Worm (Caenorhabditis elegans) whole organism, L3 larva: Measurements from ENCODE around the gene F56C3.8.
"Not testable (repeated sequence)": the region's sequence is repeated elsewhere in the genome, so short reads cannot be mapped to it uniquely, and the experiment has no call there.

Source experiments
- R02D3.7 ChIP-seq: fragments of 150-350 bp; optimal IDR thresholded peaks from 2 replicates; lab custom pipeline; 2014; ENCODE audit warnings: missing biosample characterization, missing genetic modification characterization
- ZK546.5 ChIP-seq: sonication (generic microtip); optimal IDR thresholded peaks from 2 replicates; lab custom pipeline; 2017; ENCODE audit warnings: missing biosample characterization, missing genetic modification characterization
- aly-2 ChIP-seq: fragments of 150-350 bp; optimal IDR thresholded peaks from 2 replicates; lab custom pipeline; 2014; ENCODE audit warnings: missing biosample characterization, missing genetic modification characterization
- ceh-82 ChIP-seq: fragments of 150-350 bp; optimal IDR thresholded peaks from 2 replicates; lab custom pipeline; 2014; ENCODE audit warnings: missing biosample characterization, missing genetic modification characterization
- ceh-9 ChIP-seq: sonication (generic microtip); optimal IDR thresholded peaks from 2 replicates; lab custom pipeline; 2018; ENCODE audit warnings: missing biosample characterization, missing genetic modification characterization
- daf-12 ChIP-seq: fragments of 150-350 bp; optimal IDR thresholded peaks from 2 replicates; lab custom pipeline; 2014; ENCODE audit warnings: missing biosample characterization, missing genetic modification reagents, missing genetic modification characterization
- egl-27 ChIP-seq: sonication (generic microtip); optimal IDR thresholded peaks from 4 replicates; lab custom pipeline; 2017; ENCODE audit warnings: missing biosample characterization, missing genetic modification reagents, missing genetic modification characterization
- egl-5 ChIP-seq: fragments of 150-350 bp; optimal IDR thresholded peaks from 2 replicates; lab custom pipeline; 2017; ENCODE audit warnings: missing biosample characterization, missing genetic modification reagents, missing genetic modification characterization, inconsistent platforms
- elt-1 ChIP-seq: fragments of 150-350 bp; optimal IDR thresholded peaks from 2 replicates; lab custom pipeline; 2014; ENCODE audit warnings: missing biosample characterization, missing genetic modification characterization
- elt-2 ChIP-seq: sonication (generic microtip); optimal IDR thresholded peaks from 2 replicates; lab custom pipeline; 2016; ENCODE audit warnings: missing genetic modification reagents, mild to moderate bottlenecking, missing genetic modification characterization, missing compliant biosample characterization
- elt-3 ChIP-seq, 3 experiments: fragments of 150-350 bp in 1 of 3; sonication (generic microtip) in 2 of 3; optimal IDR thresholded peaks; 2 replicates in 2 of 3; 4 replicates in 1 of 3; lab custom pipeline; 2014 to 2017; ENCODE audit warnings: missing biosample characterization in 3 of 3, missing genetic modification characterization in 3 of 3
- eor-1 ChIP-seq, 2 experiments: fragments of 150-350 bp; optimal IDR thresholded peaks; 2 replicates each; lab custom pipeline; 2014 to 2018; ENCODE audit warnings: missing biosample characterization in 2 of 2, missing genetic modification characterization in 2 of 2
- fos-1 ChIP-seq: fragments of 150-350 bp; optimal IDR thresholded peaks from 2 replicates; lab custom pipeline; 2014; ENCODE audit warnings: missing biosample characterization, missing genetic modification characterization
- jun-1 ChIP-seq: fragments of 150-350 bp; optimal IDR thresholded peaks from 2 replicates; lab custom pipeline; 2014; ENCODE audit warnings: missing biosample characterization, missing genetic modification reagents, missing genetic modification characterization
- lin-15B ChIP-seq: fragments of 150-350 bp; optimal IDR thresholded peaks from 2 replicates; lab custom pipeline; 2014; ENCODE audit warnings: missing biosample characterization, missing genetic modification characterization
- lsy-12 ChIP-seq: sonication (generic microtip); optimal IDR thresholded peaks from 2 replicates; lab custom pipeline; 2016; ENCODE audit warnings: mild to moderate bottlenecking, missing genetic modification characterization, missing compliant biosample characterization
- mdl-1 ChIP-seq: fragments of 150-350 bp; optimal IDR thresholded peaks from 2 replicates; lab custom pipeline; 2014; ENCODE audit warnings: missing biosample characterization, missing genetic modification characterization
- nfya-1 ChIP-seq: sonication (generic microtip); optimal IDR thresholded peaks from 2 replicates; lab custom pipeline; 2017; ENCODE audit warnings: missing genetic modification characterization, mild to moderate bottlenecking, missing compliant biosample characterization, antibody characterized with exemption, moderate library complexity; ENCODE audit not compliant: insufficient read depth
- nhr-11 ChIP-seq: fragments of 150-350 bp; optimal IDR thresholded peaks from 2 replicates; lab custom pipeline; 2014; ENCODE audit warnings: missing biosample characterization, missing genetic modification characterization
- nhr-12 ChIP-seq: fragments of 150-350 bp; optimal IDR thresholded peaks from 2 replicates; lab custom pipeline; 2014; ENCODE audit warnings: missing biosample characterization, missing genetic modification characterization
- nhr-23 ChIP-seq: fragments of 150-350 bp; optimal IDR thresholded peaks from 2 replicates; lab custom pipeline; 2014; ENCODE audit warnings: missing biosample characterization, missing genetic modification reagents, missing genetic modification characterization
- nhr-237 ChIP-seq: fragments of 150-350 bp; optimal IDR thresholded peaks from 2 replicates; lab custom pipeline; 2014; ENCODE audit warnings: missing biosample characterization, missing genetic modification characterization
- nhr-25 ChIP-seq: sonication (generic microtip); optimal IDR thresholded peaks from 2 replicates; lab custom pipeline; 2017; ENCODE audit warnings: missing biosample characterization, missing genetic modification characterization
- nhr-43 ChIP-seq: sonication (generic microtip); optimal IDR thresholded peaks from 2 replicates; lab custom pipeline; 2016; ENCODE audit warnings: mild to moderate bottlenecking, missing genetic modification characterization, missing compliant biosample characterization; ENCODE audit not compliant: poor library complexity, severe bottlenecking
- nhr-67 ChIP-seq: fragments of 150-350 bp; optimal IDR thresholded peaks from 2 replicates; lab custom pipeline; 2014; ENCODE audit warnings: missing biosample characterization, missing genetic modification characterization
- nhr-77 ChIP-seq: fragments of 150-350 bp; optimal IDR thresholded peaks from 2 replicates; lab custom pipeline; 2014; ENCODE audit warnings: missing biosample characterization, missing genetic modification characterization
- pha-4 ChIP-seq: fragments of 150-350 bp; optimal IDR thresholded peaks from 2 replicates; lab custom pipeline; 2014; ENCODE audit warnings: missing biosample characterization, missing genetic modification reagents, missing genetic modification characterization
- pqm-1 ChIP-seq: fragments of 150-350 bp; optimal IDR thresholded peaks from 2 replicates; lab custom pipeline; 2017; ENCODE audit warnings: missing biosample characterization, missing genetic modification characterization, inconsistent platforms
- sea-2 ChIP-seq: fragments of 150-350 bp; sonication (generic microtip); optimal IDR thresholded peaks from 4 replicates; lab custom pipeline; 2014; ENCODE audit warnings: missing biosample characterization, missing genetic modification reagents, missing genetic modification characterization
- snpc-4 ChIP-seq: fragments of 150-350 bp; optimal IDR thresholded peaks from 2 replicates; lab custom pipeline; 2014; ENCODE audit warnings: missing biosample characterization, missing genetic modification characterization
- tbx-2 ChIP-seq: sonication (generic microtip); optimal IDR thresholded peaks from 2 replicates; lab custom pipeline; 2016; ENCODE audit warnings: mild to moderate bottlenecking, missing genetic modification characterization, missing compliant biosample characterization
- ztf-11 ChIP-seq: fragments of 150-350 bp; optimal IDR thresholded peaks from 2 replicates; lab custom pipeline; 2014; ENCODE audit warnings: missing biosample characterization, missing genetic modification characterization
- ztf-4 ChIP-seq: fragments of 150-350 bp; optimal IDR thresholded peaks from 2 replicates; lab custom pipeline; 2014; ENCODE audit warnings: missing biosample characterization, missing genetic modification characterization

The F56C3.8 gene

ce11 chrX:1403971-1404370 lies 19.5 kb upstream of the F56C3.8 start, which contains the start of gene ZK402.1:
Gene ZK402.1 (plus strand): TSS chrX:1404271.
- TF ChIP-seq pqm-1, mdl-1, nhr-11 (tag; lab: Kevin White, UChicago): not testable (repeated sequence)

- TF ChIP-seq mdl-1 (tag; lab: Kevin White, UChicago); fos-1 (tag; lab: Kevin White, UChicago); nhr-77: not testable (repeated sequence)
Observed at ce11 chrX:1403444-1403843, 19.0 kb upstream of the F56C3.8 start, which contains the start of gene ZK402.2. Gene ZK402.2 (plus strand): TSS chrX:1403744.

- TF ChIP-seq eor-1 (tag; optimal IDR thresholded peaks at IDR 0.05; lab: Kevin White, UChicago), result no peak
- TF ChIP-seq sea-2, result no peak
- TF ChIP-seq R02D3.7, result no peak
- peak; percentile 28 for TF ChIP-seq pha-4 (tag; lab: Kevin White, UChicago)
- no peak for TF ChIP-seq elt-2 (tag; lab: Kevin White, UChicago)
- no peak for TF ChIP-seq nhr-237 (tag; lab: Kevin White, UChicago)
- no peak for TF ChIP-seq nhr-67 (tag; lab: Kevin White, UChicago)
- TF ChIP-seq lin-15B (tag; lab: Kevin White, UChicago), result no peak
Observed at ce11 chrX:1401259-1401658, 16.8 kb upstream of the F56C3.8 start, which contains the start of gene ZK402.5. Gene ZK402.5 (minus strand): TSS chrX:1401359.

ce11 chrX:1397516-1397915 lies 13.1 kb upstream of the F56C3.8 start, which contains the start of gene H39E20.1:
Gene H39E20.1 (minus strand): TSS chrX:1397616.
- TF ChIP-seq egl-5 (tag; lab: Kevin White, UChicago) (no peak), daf-12 (tag; lab: Kevin White, UChicago) (no peak), ztf-11 (tag; lab: Kevin White, UChicago) (no peak), tbx-2 (no peak), nhr-23 (tag; lab: Kevin White, UChicago) (no peak), elt-1 (no peak), pha-4 (tag; lab: Kevin White, UChicago) (no peak), ceh-82 (tag; lab: Kevin White, UChicago) (no peak), aly-2 (tag; lab: Kevin White, UChicago) (no peak), nhr-12 (tag; lab: Kevin White, UChicago) (no peak), eor-1 (tag; optimal IDR thresholded peaks at IDR 0.05; lab: Kevin White, UChicago) (no peak), ZK546.5 (tag; lab: Kevin White, UChicago) (no peak), egl-27 (tag; lab: Kevin White, UChicago) (no peak), snpc-4 (tag; lab: Kevin White, UChicago) (no peak)

ce11 chrX:1395793-1396192 lies 11.4 kb upstream of the F56C3.8 start:
- TF ChIP-seq egl-5 (tag; lab: Kevin White, UChicago), result peak; percentile 65
- TF ChIP-seq elt-3 (tag; optimal IDR thresholded peaks at IDR 0.05; lab: Kevin White, UChicago), result peak in 1 of 3 experiments; percentile 27
- TF ChIP-seq mdl-1 (tag; lab: Kevin White, UChicago), result no peak
- no peak for TF ChIP-seq ceh-9 (tag; lab: Kevin White, UChicago)
- TF ChIP-seq nhr-23 (tag; lab: Kevin White, UChicago), result peak; percentile 18
- TF ChIP-seq nhr-25 (tag; lab: Kevin White, UChicago), result no peak
- peak; percentile 32 for TF ChIP-seq egl-27 (tag; lab: Kevin White, UChicago)
- TF ChIP-seq nhr-237 (tag; lab: Kevin White, UChicago), result no peak
- TF ChIP-seq nfya-1, result peak; percentile 14
- peak; percentile 86 for TF ChIP-seq jun-1 (tag; lab: Kevin White, UChicago)
- no peak for TF ChIP-seq lsy-12 (tag; lab: Kevin White, UChicago)
- peak; percentile 74 for TF ChIP-seq nhr-43 (tag; lab: Kevin White, UChicago)
- peak; percentile 72 for TF ChIP-seq pqm-1 (tag; lab: Kevin White, UChicago)
- TF ChIP-seq ztf-4 (tag; lab: Kevin White, UChicago), result no peak
